Fruit fly (Drosophila melanogaster) whole organism, embryonic: Measurements from ENCODE around the gene CG9550.
A peak's percentile ranks its signal among the peaks of the same experiment; 100 is the strongest.

ENCODE experiments used
- Atf-2 ChIP-seq: fragments of 200-800 bp; sonication (Bioruptor generic); optimal IDR thresholded peaks from 2 replicates; lab custom pipeline; 2016; ENCODE audit warnings: missing biosample characterization, missing genetic modification characterization
- Awh ChIP-seq: fragments of 200-800 bp; sonication (Bioruptor generic); IDR thresholded peaks from 2 replicates; pipeline ENCODE4, ENCODE4 v1.3.6; 2022; ENCODE audit warnings: missing biosample characterization, missing genetic modification characterization
- Bgb ChIP-seq: fragments of 200-800 bp; sonication (Bioruptor generic); IDR thresholded peaks from 2 replicates; pipeline ENCODE4 v1.3.6; 2022; ENCODE audit warnings: missing biosample characterization, missing genetic modification characterization; ENCODE audit not compliant: partially characterized antibody
- CG1024 ChIP-seq: fragments of 200-800 bp; sonication (Bioruptor generic); IDR thresholded peaks from 2 replicates; pipeline ENCODE4 v1.3.6; 2022; ENCODE audit warnings: missing biosample characterization, missing genetic modification characterization
- CG10274 ChIP-seq: fragments of 200-800 bp; sonication (Bioruptor generic); optimal IDR thresholded peaks from 3 replicates; lab custom pipeline; 2017; ENCODE audit warnings: missing biosample characterization, mild to moderate bottlenecking, missing genetic modification characterization
- CG10979 ChIP-seq: fragments of 200-800 bp; sonication (Bioruptor generic); optimal IDR thresholded peaks from 2 replicates; lab custom pipeline; 2018; ENCODE audit warnings: missing biosample characterization, mild to moderate bottlenecking, missing genetic modification characterization, moderate library complexity
- CG11560 ChIP-seq: fragments of 200-800 bp; sonication (Bioruptor generic); IDR thresholded peaks from 3 replicates; pipeline ENCODE4 v1.3.6; 2022; ENCODE audit warnings: missing biosample characterization, missing genetic modification characterization
- CG16863 ChIP-seq: fragments of 200-800 bp; sonication (Bioruptor generic); optimal IDR thresholded peaks from 3 replicates; lab custom pipeline; 2016; ENCODE audit warnings: missing biosample characterization, missing genetic modification characterization
- CG17359 ChIP-seq: fragments of 200-800 bp; sonication (Bioruptor generic); optimal IDR thresholded peaks from 3 replicates; lab custom pipeline; 2018; ENCODE audit warnings: missing biosample characterization, mild to moderate bottlenecking, missing genetic modification characterization, moderate library complexity
- CG17612 ChIP-seq: fragments of 200-800 bp; sonication (Bioruptor generic); IDR thresholded peaks from 2 replicates; pipeline ENCODE4 v1.3.6; 2022; ENCODE audit warnings: missing biosample characterization, missing genetic modification characterization
- CG17829 ChIP-seq: fragments of 200-800 bp; optimal IDR thresholded peaks from 2 replicates; lab custom pipeline; 2019; ENCODE audit warnings: missing biosample characterization, mild to moderate bottlenecking, missing genetic modification characterization, moderate library complexity
- CG17912 ChIP-seq: fragments of 200-800 bp; sonication (Bioruptor generic); optimal IDR thresholded peaks from 2 replicates; lab custom pipeline; 2018; ENCODE audit warnings: missing biosample characterization, mild to moderate bottlenecking, missing genetic modification characterization
- CG18476 ChIP-seq: fragments of 200-800 bp; sonication (Bioruptor generic); optimal IDR thresholded peaks from 2 replicates; lab custom pipeline; 2016; ENCODE audit warnings: missing biosample characterization, mild to moderate bottlenecking, missing genetic modification characterization
- CG18764 ChIP-seq: fragments of 200-800 bp; sonication (Bioruptor generic); optimal IDR thresholded peaks from 3 replicates; lab custom pipeline; 2016; ENCODE audit warnings: missing biosample characterization, missing genetic modification characterization
- CG2120 ChIP-seq: fragments of 200-800 bp; sonication (Bioruptor generic); optimal IDR thresholded peaks from 3 replicates; lab custom pipeline; 2016; ENCODE audit warnings: missing biosample characterization, missing genetic modification characterization
- CG2678 ChIP-seq: fragments of 200-800 bp; sonication (Bioruptor generic); optimal IDR thresholded peaks from 3 replicates; lab custom pipeline; 2019; ENCODE audit warnings: missing biosample characterization, mild to moderate bottlenecking, missing genetic modification characterization, moderate library complexity
- CG2889 ChIP-seq: fragments of 200-800 bp; sonication (Bioruptor generic); IDR thresholded peaks from 3 replicates; pipeline ENCODE4 v1.3.6; 2022; ENCODE audit warnings: missing biosample characterization, missing genetic modification characterization
- CG30020 ChIP-seq: fragments of 200-800 bp; optimal IDR thresholded peaks from 2 replicates; lab custom pipeline; 2019; ENCODE audit warnings: missing biosample characterization, mild to moderate bottlenecking, missing genetic modification characterization, moderate library complexity
- CG30403 ChIP-seq: fragments of 200-800 bp; sonication (Bioruptor generic); optimal IDR thresholded peaks from 3 replicates; lab custom pipeline; 2016; ENCODE audit warnings: missing biosample characterization, missing genetic modification characterization
- CG3995 ChIP-seq: fragments of 200-800 bp; sonication (Bioruptor generic); optimal IDR thresholded peaks from 3 replicates; lab custom pipeline; 2016; ENCODE audit warnings: missing biosample characterization, missing genetic modification characterization
- CG43689 ChIP-seq: fragments of 200-800 bp; sonication (Bioruptor generic); IDR thresholded peaks from 2 replicates; pipeline ENCODE4 v1.3.6; 2022; ENCODE audit warnings: missing biosample characterization, missing genetic modification characterization
- CG9797 ChIP-seq: fragments of 200-800 bp; sonication (Bioruptor generic); optimal IDR thresholded peaks from 3 replicates; lab custom pipeline; 2018; ENCODE audit warnings: missing biosample characterization, mild to moderate bottlenecking, missing genetic modification characterization
- CTCF ChIP-seq: fragments of 200-800 bp; sonication (Bioruptor generic); optimal IDR thresholded peaks from 2 replicates; lab custom pipeline; 2017; ENCODE audit warnings: missing biosample characterization, mild to moderate bottlenecking, missing genetic modification characterization, moderate library complexity
- D19B ChIP-seq: fragments of 200-800 bp; sonication (Bioruptor generic); optimal IDR thresholded peaks from 2 replicates; lab custom pipeline; 2017; ENCODE audit warnings: missing biosample characterization, mild to moderate bottlenecking, missing genetic modification characterization
- Dref ChIP-seq: fragments of 200-800 bp; sonication (Bioruptor generic); IDR thresholded peaks from 2 replicates; pipeline ENCODE4 v1.3.6; 2022; ENCODE audit warnings: missing biosample characterization, missing genetic modification characterization
- Elba2 ChIP-seq: fragments of 200-800 bp; sonication (Bioruptor generic); optimal IDR thresholded peaks from 3 replicates; lab custom pipeline; 2016; ENCODE audit warnings: missing biosample characterization, missing genetic modification characterization
- Ets65A ChIP-seq: fragments of 200-800 bp; sonication (Bioruptor generic); peaks from one replicate; lab custom pipeline; 2016; ENCODE audit warnings: missing biosample characterization, missing genetic modification characterization
- Gsc ChIP-seq: fragments of 200-800 bp; sonication (Bioruptor generic); IDR thresholded peaks from 2 replicates; pipeline ENCODE4 v1.3.6; 2022; ENCODE audit warnings: missing biosample characterization, missing genetic modification characterization
- Med ChIP-seq: fragments of 200-800 bp; sonication (Bioruptor generic); peaks from one replicate; lab custom pipeline; 2016; ENCODE audit warnings: missing biosample characterization, missing genetic modification characterization, mild to moderate bottlenecking, inconsistent platforms, moderate library complexity
- NFAT ChIP-seq: fragments of 200-800 bp; sonication (Bioruptor generic); IDR thresholded peaks from 2 replicates; pipeline ENCODE4 v1.3.6; 2022; ENCODE audit warnings: missing biosample characterization, missing genetic modification characterization
- Neu2 ChIP-seq: fragments of 200-800 bp; sonication (Bioruptor generic); optimal IDR thresholded peaks from 3 replicates; lab custom pipeline; 2016; ENCODE audit warnings: missing biosample characterization, missing genetic modification characterization, borderline replicate concordance
- PHDP ChIP-seq: fragments of 200-800 bp; sonication (Bioruptor generic); optimal IDR thresholded peaks from 3 replicates; lab custom pipeline; 2018; ENCODE audit warnings: missing biosample characterization, mild to moderate bottlenecking, missing genetic modification characterization, moderate library complexity
- Rfx ChIP-seq: fragments of 200-800 bp; sonication (Bioruptor generic); IDR thresholded peaks from 2 replicates; pipeline ENCODE4 v1.3.6; 2022; ENCODE audit warnings: missing biosample characterization, missing genetic modification characterization
- ase ChIP-seq: fragments of 200-800 bp; sonication (Bioruptor generic); IDR thresholded peaks from 3 replicates; pipeline ENCODE4 v1.3.6; 2022; ENCODE audit warnings: missing biosample characterization, missing genetic modification characterization
- br ChIP-seq: fragments of >200 bp; optimal IDR thresholded peaks from 2 replicates; lab custom pipeline; 2017
- chinmo ChIP-seq: fragments of 200-800 bp; sonication (Bioruptor generic); IDR thresholded peaks from 4 replicates; pipeline ENCODE4 v1.3.6; 2022; ENCODE audit warnings: missing biosample characterization, missing genetic modification characterization; ENCODE audit not compliant: partially characterized antibody
- dimm ChIP-seq: fragments of 200-800 bp; sonication (Bioruptor generic); IDR thresholded peaks from 2 replicates; pipeline ENCODE4 v1.3.6; 2022; ENCODE audit warnings: missing biosample characterization, missing genetic modification characterization
- eyg ChIP-seq: fragments of 200-800 bp; sonication (Bioruptor generic); optimal IDR thresholded peaks from 3 replicates; lab custom pipeline; 2016; ENCODE audit warnings: missing biosample characterization, missing genetic modification characterization
- fd64A ChIP-seq: fragments of 200-800 bp; sonication (Bioruptor generic); optimal IDR thresholded peaks from 3 replicates; lab custom pipeline; 2018; ENCODE audit warnings: missing biosample characterization, mild to moderate bottlenecking, missing genetic modification characterization
- ftz-f1 ChIP-seq: fragments of 200-800 bp; sonication (Bioruptor generic); optimal IDR thresholded peaks from 2 replicates; lab custom pipeline; 2016; ENCODE audit warnings: missing biosample characterization, missing genetic modification characterization
- hth ChIP-seq: fragments of >200 bp; optimal IDR thresholded peaks from 2 replicates; lab custom pipeline; 2017; ENCODE audit warnings: inconsistent platforms
- mam ChIP-seq: fragments of 200-800 bp; sonication (Bioruptor generic); optimal IDR thresholded peaks from 3 replicates; lab custom pipeline; 2016; ENCODE audit warnings: missing biosample characterization, missing genetic modification characterization
- nmo ChIP-seq: fragments of 200-800 bp; sonication (Bioruptor generic); optimal IDR thresholded peaks from 2 replicates; lab custom pipeline; 2018; ENCODE audit warnings: missing biosample characterization, mild to moderate bottlenecking, missing genetic modification characterization, moderate library complexity
- nom ChIP-seq: fragments of 200-800 bp; sonication (Bioruptor generic); optimal IDR thresholded peaks from 2 replicates; lab custom pipeline; 2017; ENCODE audit warnings: missing biosample characterization, missing genetic modification characterization, mild to moderate bottlenecking, moderate library complexity, missing genetic modification reagents
- odd ChIP-seq: fragments of 200-800 bp; sonication (Bioruptor generic); optimal IDR thresholded peaks from 2 replicates; lab custom pipeline; 2017; ENCODE audit warnings: missing biosample characterization, mild to moderate bottlenecking, missing genetic modification characterization
- ro ChIP-seq: fragments of 200-800 bp; sonication (Bioruptor generic); IDR thresholded peaks from 2 replicates; pipeline ENCODE4 v1.3.6; 2022; ENCODE audit warnings: missing biosample characterization, missing genetic modification characterization
- sens ChIP-seq: fragments of 200-800 bp; sonication (Bioruptor generic); peaks from one replicate; lab custom pipeline; 2016; ENCODE audit warnings: missing biosample characterization, missing genetic modification characterization
- tna ChIP-seq: fragments of 200-800 bp; sonication (Bioruptor generic); IDR thresholded peaks from 2 replicates; pipeline ENCODE4 v1.3.6; 2022; ENCODE audit warnings: missing biosample characterization, missing genetic modification characterization; ENCODE audit not compliant: partially characterized antibody

CG9550 gene

DNA sequence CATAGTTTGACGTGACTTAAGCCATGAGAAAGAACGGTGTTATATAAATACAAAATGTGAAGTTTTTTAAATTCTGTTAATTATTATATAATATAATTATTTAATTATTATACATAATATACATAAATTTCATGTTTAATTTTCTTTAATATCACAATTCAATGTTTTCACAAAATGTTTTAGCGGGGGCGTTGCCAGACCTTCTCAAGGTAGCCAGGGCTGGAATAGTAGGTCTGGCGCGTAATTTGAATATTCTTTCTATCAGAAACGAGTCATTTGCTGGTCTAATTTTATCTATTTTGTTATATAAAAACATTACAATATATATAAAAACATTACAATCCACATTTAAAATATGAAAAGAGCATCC lies 48.5 kb upstream of the CG9550 start, which contains the start of gene Acox3 (continued):
- TF ChIP-seq CG30020 (tag; lab: Kevin White, UChicago) (peak; percentile 1), CG30403 (GFP tag; lab: Kevin White, UChicago) (no peak), Atf-2 (no peak)
- TF ChIP-seq, all 482 proteins: peak for 31

DNA sequence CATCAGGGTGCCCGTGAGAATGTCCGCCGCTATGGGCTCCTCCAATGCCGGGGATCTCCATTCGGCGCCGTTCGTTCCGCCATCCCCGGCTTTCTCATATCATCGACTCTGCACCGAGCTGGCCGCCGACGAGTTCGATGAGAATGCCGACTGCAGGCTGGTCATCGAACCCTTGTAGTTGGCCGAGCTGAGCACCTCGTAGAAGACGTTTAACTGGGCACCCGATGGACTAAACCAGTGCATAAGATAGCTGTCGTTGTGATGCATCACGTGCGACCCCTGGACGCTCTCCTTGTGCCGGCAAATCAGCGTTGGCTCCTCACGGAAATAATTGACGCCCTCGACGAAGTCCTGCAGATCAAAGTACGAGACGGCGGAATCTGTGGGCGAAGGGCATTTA lies 47.1 kb upstream of the CG9550 start:
- no peak for TF ChIP-seq br (lab: Kevin White, UChicago)
- no peak for TF ChIP-seq CG17612
- peak; percentile 26 for TF ChIP-seq sens
- peak; percentile 43 for TF ChIP-seq Med (GFP tag; lab: Kevin White, UChicago)
- no peak for TF ChIP-seq CG17359
- no peak for TF ChIP-seq CG43689
- no peak for TF ChIP-seq hth (lab: Kevin White, UChicago)
- TF ChIP-seq CG2120, result no peak
- 0 out of 4 replicates have a peak, but pooled peaks have one; percentile 18 for TF ChIP-seq chinmo (GFP tag; lab: Robert Waterston, UW)
- no peak for TF ChIP-seq eyg (GFP tag; lab: Kevin White, UChicago)
- TF ChIP-seq ftz-f1, result no peak
- no peak for TF ChIP-seq Elba2 (GFP tag; lab: Kevin White, UChicago)
- TF ChIP-seq nom (GFP tag; lab: Kevin White, UChicago), result no peak
- TF ChIP-seq Awh (GFP tag; lab: Robert Waterston, UW), result no peak
- no peak for TF ChIP-seq tna (GFP tag; lab: Robert Waterston, UW)
- no peak for TF ChIP-seq nmo (GFP tag; lab: Kevin White, UChicago)
- TF ChIP-seq ase (GFP tag; lab: Robert Waterston, UW), result no peak
- TF ChIP-seq CG2889 (GFP tag; lab: Robert Waterston, UW), result no peak
- no peak for TF ChIP-seq CG10979
- TF ChIP-seq Bgb (GFP tag; lab: Robert Waterston, UW), result 0 out of 2 replicates have a peak, but pooled peaks have one; percentile 10
- no peak for TF ChIP-seq Dref
- no peak for TF ChIP-seq CG3995 (GFP tag; lab: Kevin White, UChicago)
- no peak for TF ChIP-seq D19B (GFP tag; lab: Kevin White, UChicago)
- TF ChIP-seq odd (GFP tag; lab: Kevin White, UChicago), result no peak
- no peak for TF ChIP-seq mam (GFP tag; lab: Kevin White, UChicago)
- no peak for TF ChIP-seq CG18764
- no peak for TF ChIP-seq CTCF (GFP tag; lab: Kevin White, UChicago)
- no peak for TF ChIP-seq CG16863 (GFP tag; lab: Kevin White, UChicago)
- no peak for TF ChIP-seq PHDP
- TF ChIP-seq CG10274 (GFP tag; lab: Kevin White, UChicago), result no peak
- no peak for TF ChIP-seq CG11560 (tag; lab: Robert Waterston, UW)
- TF ChIP-seq CG2678, result no peak
- no peak for TF ChIP-seq Gsc
- TF ChIP-seq ro, result no peak
- no peak for TF ChIP-seq Rfx
- no peak for TF ChIP-seq dimm (GFP tag; lab: Robert Waterston, UW)
- TF ChIP-seq CG17912 (GFP tag; lab: Kevin White, UChicago), result no peak
- 0 out of 2 replicates have a peak, but pooled peaks have one; percentile 3 for TF ChIP-seq CG1024 (GFP tag; lab: Robert Waterston, UW)
- TF ChIP-seq CG9797 (GFP tag; lab: Kevin White, UChicago), result no peak
- TF ChIP-seq Neu2 (GFP tag; lab: Kevin White, UChicago), result no peak
- TF ChIP-seq CG17829 (tag; lab: Kevin White, UChicago), result no peak
- no peak for TF ChIP-seq fd64A (GFP tag; lab: Kevin White, UChicago)
- TF ChIP-seq CG18476 (GFP tag; lab: Kevin White, UChicago), result no peak
- no peak for TF ChIP-seq NFAT (GFP tag; lab: Robert Waterston, UW)
- TF ChIP-seq Ets65A (GFP tag; lab: Kevin White, UChicago), result peak; percentile 89
- TF ChIP-seq, all 482 proteins: peak for 6
